Worm (Caenorhabditis elegans): ENCODE data around the gene sdz-36.

sdz-36 gene

ce11 chrIV:9671001-9671652 lies 19.6 kb upstream of the sdz-36 start:
- TF ChIP-seq ztf-4 (tag; optimal IDR thresholded peaks at IDR 0.05), result peak; percentile 45
- peak in 1 of 2 experiments; percentile 53 for TF ChIP-seq lsy-2 (tag; optimal IDR thresholded peaks at IDR 0.05)
- peak; percentile 4 for TF ChIP-seq C34F6.9 (tag; optimal IDR thresholded peaks at IDR 0.05)
- TF ChIP-seq ztf-11 (tag; optimal IDR thresholded peaks at IDR 0.05), result no peak
- TF ChIP-seq R02D3.7 (tag; optimal IDR thresholded peaks at IDR 0.05), result no peak
- peak; percentile 92 for TF ChIP-seq F13H6.1 (tag; optimal IDR thresholded peaks at IDR 0.05)
- no peak for TF ChIP-seq nhr-21 (tag; optimal IDR thresholded peaks at IDR 0.05)
- peak; percentile 58 for TF ChIP-seq fos-1 (tag; optimal IDR thresholded peaks at IDR 0.05)
- no peak for TF ChIP-seq mab-5 (tag; optimal IDR thresholded peaks at IDR 0.05)
- TF ChIP-seq snpc-4 (tag; optimal IDR thresholded peaks at IDR 0.05), result no peak
- no peak for TF ChIP-seq ama-1 (optimal IDR thresholded peaks at IDR 0.05)
- no peak for TF ChIP-seq Y55F3AM.14 (GFP tag; optimal IDR thresholded peaks at IDR 0.05)
- peak; percentile 52 for TF ChIP-seq sma-3 (GFP tag; optimal IDR thresholded peaks at IDR 0.05)
- TF ChIP-seq nhr-237 (tag; optimal IDR thresholded peaks at IDR 0.05), result no peak
- no peak for TF ChIP-seq nhr-23 (tag; optimal IDR thresholded peaks at IDR 0.05)
- no peak for TF ChIP-seq alr-1 (tag; optimal IDR thresholded peaks at IDR 0.05)
- no peak for TF ChIP-seq elt-1 (tag; optimal IDR thresholded peaks at IDR 0.05)
- TF ChIP-seq ceh-16 (tag; optimal IDR thresholded peaks at IDR 0.05), result no peak
- TF ChIP-seq nhr-12 (tag; optimal IDR thresholded peaks at IDR 0.05), result no peak
- peak; percentile 45 for TF ChIP-seq gmeb-1 (tag; optimal IDR thresholded peaks at IDR 0.05)
- peak; percentile 49 for TF ChIP-seq nhr-6 (tag; optimal IDR thresholded peaks at IDR 0.05)
- TF ChIP-seq nhr-10 (tag; optimal IDR thresholded peaks at IDR 0.05), result no peak
- TF ChIP-seq blmp-1 (tag; optimal IDR thresholded peaks at IDR 0.05; ENCODE audit: insufficient read depth), result peak; percentile 49
- peak; percentile 50 to 75 for TF ChIP-seq mdl-1 (tag; optimal IDR thresholded peaks at IDR 0.05)
- TF ChIP-seq egl-27 (tag; optimal IDR thresholded peaks at IDR 0.05), result peak; percentile 37
- peak; percentile 97 for TF ChIP-seq sma-9 (GFP tag; optimal IDR thresholded peaks at IDR 0.05)
- TF ChIP-seq sma-9 (tag; optimal IDR thresholded peaks at IDR 0.05), result no peak
- TF ChIP-seq unc-55 (GFP tag; optimal IDR thresholded peaks at IDR 0.05), result no peak
- TF ChIP-seq unc-39 (tag; optimal IDR thresholded peaks at IDR 0.05), result no peak
- peak; percentile 24 for TF ChIP-seq sem-4 (tag; optimal IDR thresholded peaks at IDR 0.05)
- peak; percentile 94 for TF ChIP-seq crh-2 (tag; optimal IDR thresholded peaks at IDR 0.05)
- no peak for TF ChIP-seq peb-1 (tag; optimal IDR thresholded peaks at IDR 0.05)
- no peak for TF ChIP-seq elt-3 (tag; optimal IDR thresholded peaks at IDR 0.05)
- TF ChIP-seq nhr-11 (tag; optimal IDR thresholded peaks at IDR 0.05), result no peak
- TF ChIP-seq ceh-82 (tag; optimal IDR thresholded peaks at IDR 0.05), result no peak
- TF ChIP-seq skn-1 (tag; optimal IDR thresholded peaks at IDR 0.05), result no peak
- no peak for TF ChIP-seq aly-2 (tag; optimal IDR thresholded peaks at IDR 0.05)
- no peak for TF ChIP-seq lin-11 (tag; optimal IDR thresholded peaks at IDR 0.05)
- TF ChIP-seq lin-13 (GFP tag; optimal IDR thresholded peaks at IDR 0.05), result peak; percentile 24
- no peak for TF ChIP-seq lin-39 (tag; optimal IDR thresholded peaks at IDR 0.05)
- no peak for TF ChIP-seq zag-1 (tag; optimal IDR thresholded peaks at IDR 0.05)
- peak; percentile 79 for TF ChIP-seq nhr-25 (tag; optimal IDR thresholded peaks at IDR 0.05)
- peak; percentile 89 for TF ChIP-seq nhr-129 (tag; optimal IDR thresholded peaks at IDR 0.05)
- TF ChIP-seq dmd-4 (tag; optimal IDR thresholded peaks at IDR 0.05), result no peak
- no peak for TF ChIP-seq unc-62 (GFP tag; optimal IDR thresholded peaks at IDR 0.05)
- TF ChIP-seq nhr-77 (tag; optimal IDR thresholded peaks at IDR 0.05), result no peak
- TF ChIP-seq ZK546.5 (tag; optimal IDR thresholded peaks at IDR 0.05), result no peak
- TF ChIP-seq ztf-1 (GFP tag; conservative IDR thresholded peaks at IDR 0.05), result no peak
- TF ChIP-seq mbf-1 (tag; optimal IDR thresholded peaks at IDR 0.05), result no peak

Data from whole organism, L2 larva.